Fruit fly (Drosophila melanogaster): Measurements from ENCODE around the gene Ald1.

DNA sequence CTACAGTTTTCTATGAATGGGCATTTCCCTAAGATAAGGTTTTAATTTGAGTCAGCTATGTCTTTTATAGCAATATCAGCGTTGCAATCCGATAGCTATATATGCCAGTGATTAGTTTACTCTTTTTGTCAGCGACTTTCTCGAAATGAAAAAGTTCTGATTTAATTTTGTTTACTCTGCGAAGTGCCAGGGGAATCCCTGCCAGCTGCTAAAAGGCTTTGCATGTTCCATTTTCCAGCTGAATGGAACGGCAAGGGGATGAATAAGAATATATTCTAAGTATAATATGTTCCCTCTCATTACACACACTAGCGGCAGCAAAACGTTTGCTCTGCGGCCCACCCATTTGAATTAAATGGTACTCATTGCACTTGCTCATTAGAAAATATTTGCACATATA lies 11.6 kb downstream of the Ald1 start:
- no peak for TF ChIP-seq Clk (GFP tag; optimal IDR thresholded peaks at IDR 0.05)
- no peak for TF ChIP-seq CG1620 (GFP tag; optimal IDR thresholded peaks at IDR 0.05)
- TF ChIP-seq Mnt (GFP tag; optimal IDR thresholded peaks at IDR 0.05), result no peak
- TF ChIP-seq cnc (optimal IDR thresholded peaks at IDR 0.05), result no peak
- TF ChIP-seq toe (GFP tag; optimal IDR thresholded peaks at IDR 0.05), result no peak
- TF ChIP-seq CG11617 (GFP tag; optimal IDR thresholded peaks at IDR 0.05), result no peak
- no peak for TF ChIP-seq CG14711 (tag; optimal IDR thresholded peaks at IDR 0.05)
- TF ChIP-seq cic (GFP tag; optimal IDR thresholded peaks at IDR 0.05), result no peak
- TF ChIP-seq pad (GFP tag; optimal IDR thresholded peaks at IDR 0.05), result no peak
